Fruit fly (Drosophila melanogaster) whole organism, embryonic: Measurements from ENCODE around the gene CG43993.

Experiments used
- Atf3 ChIP-seq: fragments of 200-800 bp; sonication (Bioruptor generic); optimal IDR thresholded peaks from 3 replicates; lab custom pipeline; 2016; ENCODE audit warnings: missing biosample characterization, missing genetic modification characterization
- B-H1 ChIP-seq: fragments of 200-800 bp; sonication (Bioruptor generic); IDR thresholded peaks from 3 replicates; pipeline ENCODE4 v1.3.6; 2022; ENCODE audit warnings: missing biosample characterization, missing genetic modification characterization
- CG15011 ChIP-seq: fragments of 200-800 bp; sonication (Bioruptor generic); optimal IDR thresholded peaks from 3 replicates; lab custom pipeline; 2018; ENCODE audit warnings: missing biosample characterization, mild to moderate bottlenecking, missing genetic modification characterization
- CG17912 ChIP-seq: fragments of 200-800 bp; sonication (Bioruptor generic); optimal IDR thresholded peaks from 2 replicates; lab custom pipeline; 2018; ENCODE audit warnings: missing biosample characterization, mild to moderate bottlenecking, missing genetic modification characterization
- CG2129 ChIP-seq: fragments of 200-800 bp; sonication (Bioruptor generic); IDR thresholded peaks from 2 replicates; pipeline ENCODE4 v1.3.6; 2022; ENCODE audit warnings: missing biosample characterization, missing genetic modification characterization; ENCODE audit not compliant: partially characterized antibody
- CG31224 ChIP-seq: fragments of 200-800 bp; sonication (Bioruptor generic); IDR thresholded peaks from 2 replicates; pipeline ENCODE4 v1.3.6; 2022; ENCODE audit warnings: missing biosample characterization, missing genetic modification characterization
- CG31441 ChIP-seq: fragments of 200-800 bp; sonication (Bioruptor generic); IDR thresholded peaks from 2 replicates; pipeline ENCODE4 v1.3.6; 2022; ENCODE audit warnings: missing biosample characterization, missing genetic modification characterization
- CG32772 ChIP-seq: fragments of 200-800 bp; sonication (Bioruptor generic); IDR thresholded peaks from 2 replicates; pipeline ENCODE4 v1.3.6; 2022; ENCODE audit warnings: missing biosample characterization, missing genetic modification characterization
- CG6854 ChIP-seq: fragments of 200-800 bp; sonication (Bioruptor generic); optimal IDR thresholded peaks from 3 replicates; lab custom pipeline; 2017; ENCODE audit warnings: missing biosample characterization, mild to moderate bottlenecking, missing genetic modification characterization
- CG7271 ChIP-seq: fragments of 200-800 bp; sonication (Bioruptor generic); optimal IDR thresholded peaks from 2 replicates; lab custom pipeline; 2018; ENCODE audit warnings: missing biosample characterization, mild to moderate bottlenecking, missing genetic modification characterization, moderate library complexity
- CG7928 ChIP-seq: fragments of 200-800 bp; sonication (Bioruptor generic); optimal IDR thresholded peaks from 2 replicates; lab custom pipeline; 2017; ENCODE audit warnings: missing biosample characterization, mild to moderate bottlenecking, missing genetic modification characterization
- CG8359 ChIP-seq: fragments of 200-800 bp; sonication (Bioruptor generic); optimal IDR thresholded peaks from 2 replicates; lab custom pipeline; 2017; ENCODE audit warnings: missing biosample characterization, mild to moderate bottlenecking, missing genetic modification characterization, borderline replicate concordance
- CG8388 ChIP-seq: fragments of 200-800 bp; sonication (Bioruptor generic); optimal IDR thresholded peaks from 2 replicates; lab custom pipeline; 2019; ENCODE audit warnings: missing biosample characterization, mild to moderate bottlenecking, missing genetic modification characterization, moderate library complexity
- Camta ChIP-seq: fragments of 200-800 bp; sonication (Bioruptor generic); optimal IDR thresholded peaks from 2 replicates; lab custom pipeline; 2016; ENCODE audit warnings: missing biosample characterization, missing genetic modification characterization
- E2f1 ChIP-seq: fragments of 200-800 bp; sonication (Bioruptor generic); IDR thresholded peaks from 2 replicates; pipeline ENCODE4 v1.3.6; 2022; ENCODE audit warnings: missing biosample characterization, missing genetic modification characterization
- Eip74EF ChIP-seq, 2 experiments: fragments of 200-800 bp in 1 of 2; fragments of >200 bp in 1 of 2; sonication (Bioruptor generic) in 1 of 2; optimal IDR thresholded peaks; 2 replicates each; lab custom pipeline; 2017 to 2019; ENCODE audit warnings: missing biosample characterization in 2 of 2, missing genetic modification characterization in 2 of 2, mild to moderate bottlenecking in 1 of 2, moderate library complexity in 1 of 2
- HHEX ChIP-seq: fragments of 200-800 bp; sonication (Bioruptor generic); optimal IDR thresholded peaks from 3 replicates; lab custom pipeline; 2017; ENCODE audit warnings: missing biosample characterization, mild to moderate bottlenecking, missing genetic modification characterization, missing genetic modification reagents
- Hmr ChIP-seq: fragments of 200-800 bp; sonication (Bioruptor generic); optimal IDR thresholded peaks from 3 replicates; lab custom pipeline; 2017; ENCODE audit warnings: mild to moderate bottlenecking, missing biosample characterization, missing genetic modification reagents, missing genetic modification characterization
- Hr39 ChIP-seq: fragments of >200 bp; optimal IDR thresholded peaks from 2 replicates; lab custom pipeline; 2017
- Med ChIP-seq: fragments of 200-800 bp; sonication (Bioruptor generic); peaks from one replicate; lab custom pipeline; 2016; ENCODE audit warnings: missing biosample characterization, missing genetic modification characterization, mild to moderate bottlenecking, inconsistent platforms, moderate library complexity
- Nf-YA ChIP-seq: fragments of 200-800 bp; sonication (Bioruptor generic); IDR thresholded peaks from 2 replicates; pipeline ENCODE4 v1.3.6; 2022; ENCODE audit warnings: missing biosample characterization, missing genetic modification characterization
- Oaz ChIP-seq: fragments of 200-800 bp; sonication (Bioruptor generic); IDR thresholded peaks from 2 replicates; pipeline ENCODE4 v1.3.6; 2022; ENCODE audit warnings: missing biosample characterization, missing genetic modification characterization
- Sox102F ChIP-seq: fragments of 200-800 bp; sonication (Bioruptor generic); optimal IDR thresholded peaks from 2 replicates; lab custom pipeline; 2018; ENCODE audit warnings: missing biosample characterization, mild to moderate bottlenecking, missing genetic modification characterization, moderate library complexity
- Ssrp ChIP-seq: fragments of 200-800 bp; sonication (Bioruptor generic); optimal IDR thresholded peaks from 2 replicates; lab custom pipeline; 2018; ENCODE audit warnings: missing biosample characterization, mild to moderate bottlenecking, missing genetic modification characterization, moderate library complexity
- YL-1 ChIP-seq: fragments of 200-800 bp; sonication (Bioruptor generic); optimal IDR thresholded peaks from 3 replicates; lab custom pipeline; 2017; ENCODE audit warnings: missing biosample characterization, mild to moderate bottlenecking, missing genetic modification characterization
- az2 ChIP-seq: fragments of 200-800 bp; sonication (Bioruptor generic); optimal IDR thresholded peaks from 3 replicates; lab custom pipeline; 2016; ENCODE audit warnings: missing biosample characterization, missing genetic modification characterization
- btn ChIP-seq: fragments of 200-800 bp; sonication (Bioruptor generic); optimal IDR thresholded peaks from 2 replicates; lab custom pipeline; 2016; ENCODE audit warnings: missing biosample characterization, missing genetic modification characterization
- cas ChIP-seq: fragments of 200-800 bp; sonication (Bioruptor generic); IDR thresholded peaks from 2 replicates; pipeline ENCODE4 v1.3.6; 2022; ENCODE audit warnings: missing biosample characterization, missing genetic modification characterization
- cato ChIP-seq: fragments of 200-800 bp; sonication (Bioruptor generic); optimal IDR thresholded peaks from 2 replicates; lab custom pipeline; 2016; ENCODE audit warnings: missing biosample characterization, missing genetic modification characterization, borderline replicate concordance
- crp ChIP-seq, 2 experiments: fragments of 200-800 bp; sonication (Bioruptor generic); optimal IDR thresholded peaks; 2 replicates in 1 of 2; 3 replicates in 1 of 2; lab custom pipeline; 2017; ENCODE audit warnings: missing biosample characterization in 2 of 2, missing genetic modification characterization in 2 of 2, mild to moderate bottlenecking in 1 of 2, moderate library complexity in 1 of 2
- dan ChIP-seq: fragments of 200-800 bp; sonication (Bioruptor generic); IDR thresholded peaks from 2 replicates; pipeline ENCODE4 v1.3.6; 2022; ENCODE audit warnings: missing biosample characterization, missing genetic modification characterization
- eyg ChIP-seq: fragments of 200-800 bp; sonication (Bioruptor generic); optimal IDR thresholded peaks from 3 replicates; lab custom pipeline; 2016; ENCODE audit warnings: missing biosample characterization, missing genetic modification characterization
- gcm2 ChIP-seq: fragments of 200-800 bp; sonication (Bioruptor generic); optimal IDR thresholded peaks from 2 replicates; lab custom pipeline; 2016; ENCODE audit warnings: missing biosample characterization, missing genetic modification characterization
- grau ChIP-seq: fragments of 200-800 bp; optimal IDR thresholded peaks from 3 replicates; lab custom pipeline; 2019; ENCODE audit warnings: missing biosample characterization, mild to moderate bottlenecking, missing genetic modification characterization, moderate library complexity
- gro ChIP-seq: fragments of 200-800 bp; sonication (Bioruptor generic); optimal IDR thresholded peaks from 2 replicates; lab custom pipeline; 2016; ENCODE audit warnings: missing biosample characterization, missing genetic modification characterization
- ham ChIP-seq: fragments of 200-800 bp; sonication (Bioruptor generic); IDR thresholded peaks from 2 replicates; pipeline ENCODE4 v1.3.6; 2022; ENCODE audit warnings: missing biosample characterization, missing genetic modification characterization
- inv ChIP-seq: fragments of 200-800 bp; sonication (Bioruptor generic); IDR thresholded peaks from 2 replicates; pipeline ENCODE4 v1.3.6; 2022; ENCODE audit warnings: missing biosample characterization, missing genetic modification characterization; ENCODE audit not compliant: partially characterized antibody
- kay ChIP-seq: fragments of 200-800 bp; sonication (Bioruptor generic); optimal IDR thresholded peaks from 2 replicates; lab custom pipeline; 2016; ENCODE audit warnings: missing biosample characterization, missing genetic modification characterization
- lola ChIP-seq, 3 experiments: fragments of >200 bp in 2 of 3; fragments of 200-800 bp in 1 of 3; sonication (Bioruptor generic) in 1 of 3; optimal IDR thresholded peaks; 2 replicates each; lab custom pipeline; 2017 to 2019; ENCODE audit warnings: missing biosample characterization in 3 of 3, missing genetic modification characterization in 3 of 3, mild to moderate bottlenecking in 1 of 3, moderate library complexity in 1 of 3
- oc ChIP-seq: fragments of 200-800 bp; sonication (Bioruptor generic); optimal IDR thresholded peaks from 2 replicates; lab custom pipeline; 2018; ENCODE audit warnings: missing biosample characterization, mild to moderate bottlenecking, missing genetic modification characterization, moderate library complexity
- ranshi ChIP-seq: fragments of 200-800 bp; sonication (Bioruptor generic); IDR thresholded peaks from 2 replicates; pipeline ENCODE4 v1.3.6; 2022; ENCODE audit warnings: missing biosample characterization, missing genetic modification characterization
- scrt ChIP-seq: fragments of 200-800 bp; sonication (Bioruptor generic); optimal IDR thresholded peaks from 2 replicates; lab custom pipeline; 2018; ENCODE audit warnings: missing biosample characterization, mild to moderate bottlenecking, missing genetic modification characterization, moderate library complexity
- sob ChIP-seq: fragments of 200-800 bp; sonication (Bioruptor generic); IDR thresholded peaks from 2 replicates; pipeline ENCODE4 v1.3.6; 2022; ENCODE audit warnings: missing biosample characterization, missing genetic modification characterization
- sug ChIP-seq: fragments of 200-800 bp; optimal IDR thresholded peaks from 2 replicates; lab custom pipeline; 2019; ENCODE audit warnings: missing biosample characterization, mild to moderate bottlenecking, missing genetic modification characterization, moderate library complexity
- tin ChIP-seq: fragments of 200-800 bp; sonication (Bioruptor generic); optimal IDR thresholded peaks from 3 replicates; lab custom pipeline; 2016; ENCODE audit warnings: missing biosample characterization, missing genetic modification characterization
- trh ChIP-seq: fragments of 200-800 bp; sonication (Bioruptor generic); optimal IDR thresholded peaks from 2 replicates; lab custom pipeline; 2016; ENCODE audit warnings: missing biosample characterization, missing genetic modification characterization
- tup ChIP-seq: fragments of 200-800 bp; sonication (Bioruptor generic); optimal IDR thresholded peaks from 2 replicates; lab custom pipeline; 2016; ENCODE audit warnings: missing biosample characterization, mild to moderate bottlenecking, missing genetic modification characterization, moderate library complexity
- wdn ChIP-seq: fragments of 200-800 bp; sonication (Bioruptor generic); IDR thresholded peaks from 2 replicates; pipeline ENCODE4 v1.3.6; 2022; ENCODE audit warnings: missing biosample characterization, missing genetic modification characterization

The CG43993 gene

dm6 chr3L:12002321-12003248 is 29.8 kb upstream of the CG43993 start, which contains the start of the genes Pop2 and CG6928 (continued):
- TF ChIP-seq cas (peak; percentile 32; the same call in 1 of the 2 replicates), HHEX (GFP tag; lab: Kevin White, UChicago) (no peak), CG7928 (GFP tag; lab: Kevin White, UChicago) (peak; percentile 79), btn (peak; percentile 44), tup (GFP tag; lab: Kevin White, UChicago) (peak; percentile 55), CG32772 (GFP tag; lab: Robert Waterston, UW) (peak; percentile 72), CG7271 (tag; lab: Kevin White, UChicago) (peak; percentile 31), Atf3 (peak; percentile 48), oc (tag; lab: Kevin White, UChicago) (no peak), Oaz (GFP tag; lab: Robert Waterston, UW) (no peak), Eip74EF (GFP tag; optimal IDR thresholded peaks at IDR 0.05; lab: Kevin White, UChicago) (no peak), YL-1 (GFP tag; lab: Kevin White, UChicago) (peak; percentile 82), B-H1 (GFP tag; lab: Robert Waterston, UW) (peak; percentile 55; the same call in 2 of the 3 replicates), lola (GFP tag; optimal IDR thresholded peaks at IDR 0.05; lab: Kevin White, UChicago) (peak in 1 of 3 experiments; percentile 45), grau (peak; percentile 64), gcm2 (GFP tag; lab: Kevin White, UChicago) (peak; percentile 2), inv (GFP tag; lab: Robert Waterston, UW) (peak; percentile 75), sug (tag; lab: Kevin White, UChicago) (peak; percentile 67), wdn (GFP tag; lab: Robert Waterston, UW) (no peak), kay (peak; percentile 64), Hmr (peak; percentile 79), Nf-YA (no peak; the same call in 1 of the 2 replicates), CG15011 (GFP tag; lab: Kevin White, UChicago) (peak; percentile 31), gro (peak; percentile 71), CG17912 (GFP tag; lab: Kevin White, UChicago) (no peak), CG6854 (GFP tag; lab: Kevin White, UChicago) (no peak), Ssrp (tag; lab: Kevin White, UChicago) (peak; percentile 48), Camta (GFP tag; lab: Kevin White, UChicago) (peak; percentile 70), Med (GFP tag; lab: Kevin White, UChicago) (peak; percentile 98), scrt (peak; percentile 22), ham (GFP tag; lab: Robert Waterston, UW) (0 out of 2 replicates have a peak, but pooled peaks have one; percentile 39), cato (GFP tag; lab: Kevin White, UChicago) (peak; percentile 31), CG8359 (peak; percentile 44), sob (peak; percentile 87), ranshi (GFP tag; lab: Robert Waterston, UW) (peak; percentile 65), CG2129 (peak; percentile 58), dan (GFP tag; lab: Robert Waterston, UW) (no peak), Sox102F (GFP tag; lab: Kevin White, UChicago) (peak; percentile 54), eyg (GFP tag; lab: Kevin White, UChicago) (peak; percentile 60), az2 (GFP tag; lab: Kevin White, UChicago) (peak; percentile 64), trh (peak; percentile 55), CG31224 (GFP tag; lab: Robert Waterston, UW) (peak; percentile 46; the same call in 1 of the 2 replicates), CG8388 (GFP tag; lab: Kevin White, UChicago) (peak; percentile 78), Hr39 (lab: Kevin White, UChicago) (no peak), E2f1 (GFP tag; lab: Robert Waterston, UW) (peak; percentile 59), crp (GFP tag; optimal IDR thresholded peaks at IDR 0.05; lab: Kevin White, UChicago) (peak; percentile 83 to 94), tin (GFP tag; lab: Kevin White, UChicago) (peak; percentile 77), CG31441 (no peak; the same call in 1 of the 2 replicates)
